Worm (Caenorhabditis elegans): Measurements from ENCODE around the gene dhs-31.

DNA sequence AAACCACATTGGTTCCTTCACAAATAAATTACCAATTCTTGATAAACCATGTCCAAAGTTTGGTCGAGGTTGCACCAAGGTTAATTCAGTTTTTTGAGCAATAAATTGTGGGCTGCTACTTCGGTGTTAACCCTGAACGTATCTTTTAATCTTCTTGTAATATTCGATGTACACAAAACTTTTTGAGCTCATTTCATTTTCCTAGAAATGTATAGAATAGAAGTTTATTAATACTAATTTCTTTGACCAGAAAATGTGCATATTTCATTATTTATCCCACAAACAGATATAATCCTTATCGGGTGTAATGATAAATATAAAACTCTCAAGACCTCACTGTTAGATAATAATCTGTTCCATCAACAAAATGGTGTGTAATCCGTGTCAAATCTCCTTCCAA, 23.2 kb upstream of the dhs-31 start:
- TF ChIP-seq ztf-3 (GFP tag; optimal IDR thresholded peaks at IDR 0.05) (no peak), nhr-80 (tag; optimal IDR thresholded peaks at IDR 0.05) (no peak), madf-10 (tag; optimal IDR thresholded peaks at IDR 0.05) (no peak), gei-17 (GFP tag; optimal IDR thresholded peaks at IDR 0.05) (no peak), ama-1 (optimal IDR thresholded peaks at IDR 0.05) (no peak), ama-1 (GFP tag; optimal IDR thresholded peaks at IDR 0.05) (no peak), chd-7 (tag; optimal IDR thresholded peaks at IDR 0.05) (no peak), die-1 (tag; optimal IDR thresholded peaks at IDR 0.05) (no peak)

Measured in whole organism, young adult.